Worm (Caenorhabditis elegans) whole organism, L4/young adult: ENCODE measurements around the gene algn-8.

Source experiments
- W03F9.2 ChIP-seq: fragments of 150-350 bp; optimal IDR thresholded peaks from 2 replicates; lab custom pipeline; 2014; ENCODE audit warnings: missing biosample characterization, missing genetic modification characterization
- dao-5 ChIP-seq: sonication (generic microtip); optimal IDR thresholded peaks from 2 replicates; lab custom pipeline; 2016; ENCODE audit warnings: missing genotype, missing genetic modification characterization, moderate library complexity, missing compliant biosample characterization
- him-1 ChIP-seq: sonication (generic microtip); optimal IDR thresholded peaks from 2 replicates; lab custom pipeline; 2016; ENCODE audit warnings: missing genotype, missing genetic modification reagents, missing genetic modification characterization, missing compliant biosample characterization

- TF ChIP-seq dao-5 (tag; lab: Kevin White, UChicago) (no peak), W03F9.2 (tag; lab: Kevin White, UChicago) (no peak), him-1 (tag; lab: Kevin White, UChicago) (no peak)
Measured at ce11 chrII:9833855-9834254, 52.4 kb downstream of the algn-8 start, which contains the start of gene ZK938.3.
